Fruit fly (Drosophila melanogaster): ENCODE results near the gene dnt.

dnt gene

dm6 chr2L:19320787-19321593, 42.0 kb downstream of the dnt start (continued):
- TF ChIP-seq Nf-YB (GFP tag; optimal IDR thresholded peaks at IDR 0.05) (peak; percentile 15), Aef1 (GFP tag; IDR thresholded peaks at IDR 0.05) (no peak), CG8765 (GFP tag; IDR thresholded peaks at IDR 0.05) (no peak), kni (GFP tag; optimal IDR thresholded peaks at IDR 0.05) (peak; percentile 92), sd (tag; optimal IDR thresholded peaks at IDR 0.05) (peak; percentile 45), BtbVII (GFP tag; optimal IDR thresholded peaks at IDR 0.05) (no peak), CG3838 (GFP tag; optimal IDR thresholded peaks at IDR 0.05) (no peak), h (optimal IDR thresholded peaks at IDR 0.05) (no peak), aop (GFP tag; IDR thresholded peaks at IDR 0.05) (peak; percentile 29; the same call in 1 of the 2 replicates), sens (GFP tag) (peak; percentile 47), CG12391 (tag; optimal IDR thresholded peaks at IDR 0.05) (no peak), Sox102F (GFP tag; optimal IDR thresholded peaks at IDR 0.05) (no peak), wor (GFP tag; IDR thresholded peaks at IDR 0.05) (no peak), Eip74EF (GFP tag; optimal IDR thresholded peaks at IDR 0.05) (peak in 1 of 2 experiments; percentile 4), ato (GFP tag; IDR thresholded peaks at IDR 0.05; ENCODE audit: partially characterized antibody) (no peak), CG11247 (GFP tag; IDR thresholded peaks at IDR 0.05) (no peak), CG12769 (tag; optimal IDR thresholded peaks at IDR 0.05) (peak; percentile 4), z (GFP tag; IDR thresholded peaks at IDR 0.05) (no peak), eyg (GFP tag; optimal IDR thresholded peaks at IDR 0.05) (no peak), CG2875 (GFP tag; optimal IDR thresholded peaks at IDR 0.05) (no peak), dimm (GFP tag; IDR thresholded peaks at IDR 0.05) (no peak), CG12219 (GFP tag; optimal IDR thresholded peaks at IDR 0.05) (no peak), CG33557 (GFP tag; optimal IDR thresholded peaks at IDR 0.05) (no peak), insv (GFP tag; optimal IDR thresholded peaks at IDR 0.05) (no peak), gem (tag; optimal IDR thresholded peaks at IDR 0.05) (no peak), CG10209 (GFP tag; optimal IDR thresholded peaks at IDR 0.05) (no peak), bigmax (GFP tag; optimal IDR thresholded peaks at IDR 0.05) (no peak)

DNA sequence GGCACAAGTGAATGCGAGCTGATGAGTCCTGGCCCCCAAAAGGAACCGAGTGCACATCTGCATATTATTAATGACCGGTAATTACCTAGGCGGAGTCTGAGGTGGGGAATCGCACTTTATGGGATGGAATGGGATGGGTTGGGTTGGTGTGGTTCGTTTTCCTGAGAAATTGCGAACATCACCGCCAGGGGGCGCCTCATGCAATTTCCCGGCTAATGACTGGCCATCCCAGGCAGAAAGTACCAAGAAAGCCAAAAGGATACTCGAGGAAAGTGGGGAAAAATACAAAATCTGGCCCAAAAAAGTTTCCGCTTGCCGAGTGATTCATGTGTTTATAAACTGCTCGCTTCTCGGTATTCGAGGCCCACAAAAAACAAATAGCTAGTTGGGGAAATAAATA, 43.7 kb downstream of the dnt start:
- TF ChIP-seq Fer1 (GFP tag; optimal IDR thresholded peaks at IDR 0.05) (no peak), CG1603 (tag; optimal IDR thresholded peaks at IDR 0.05) (no peak), sens (GFP tag) (peak; percentile 62), pfk (GFP tag; optimal IDR thresholded peaks at IDR 0.05) (no peak), fd3F (GFP tag; optimal IDR thresholded peaks at IDR 0.05) (no peak), MTF-1 (GFP tag; optimal IDR thresholded peaks at IDR 0.05; ENCODE audit: borderline replicate concordance) (no peak), CG14441 (GFP tag; IDR thresholded peaks at IDR 0.05) (no peak), oc (tag; optimal IDR thresholded peaks at IDR 0.05) (no peak), CTCF (GFP tag; optimal IDR thresholded peaks at IDR 0.05) (peak; percentile 84), CG11456 (GFP tag; IDR thresholded peaks at IDR 0.05) (0 out of 3 replicates have a peak, but pooled peaks have one; percentile 22), zen (tag; optimal IDR thresholded peaks at IDR 0.05) (peak; percentile 67), CG6791 (GFP tag; IDR thresholded peaks at IDR 0.05; ENCODE audit: partially characterized antibody) (no peak), Xrp1 (GFP tag; IDR thresholded peaks at IDR 0.05) (no peak), slp2 (GFP tag; optimal IDR thresholded peaks at IDR 0.05) (no peak), Neu2 (GFP tag; optimal IDR thresholded peaks at IDR 0.05; ENCODE audit: borderline replicate concordance) (peak; percentile 9), Ets65A (GFP tag) (peak; percentile 83), zen2 (GFP tag; IDR thresholded peaks at IDR 0.05; ENCODE audit: partially characterized antibody) (no peak)

Measured in whole organism, embryonic.